Worm (Caenorhabditis elegans): ENCODE data around the gene srh-63.

srh-63 gene

ce11 chrIV:14572607-14573006, 48.9 kb downstream of the srh-63 start, which contains the start of gene glb-34:
TSS of gene glb-34 (minus strand) at chrIV:14572707.
- TF ChIP-seq zip-4 (GFP tag; optimal IDR thresholded peaks at IDR 0.05) (no peak), irx-1 (tag; optimal IDR thresholded peaks at IDR 0.05) (no peak), unc-98 (GFP tag; IDR thresholded peaks at IDR 0.05) (no peak), elt-2 (tag; optimal IDR thresholded peaks at IDR 0.05) (no peak), unc-62 (GFP tag; optimal IDR thresholded peaks at IDR 0.05) (no peak), C04F5.9 (tag; optimal IDR thresholded peaks at IDR 0.05) (no peak)

ce11 chrIV:14573068-14573467, 49.4 kb downstream of the srh-63 start:
- TF ChIP-seq mef-2 (tag; optimal IDR thresholded peaks at IDR 0.05), result no peak
- TF ChIP-seq alr-1 (tag; optimal IDR thresholded peaks at IDR 0.05; ENCODE audit: borderline replicate concordance), result no peak
- TF ChIP-seq dpl-1 (GFP tag; optimal IDR thresholded peaks at IDR 0.05), result no peak
- TF ChIP-seq blmp-1 (tag; optimal IDR thresholded peaks at IDR 0.05), result no peak
- TF ChIP-seq ceh-63 (GFP tag; optimal IDR thresholded peaks at IDR 0.05), result no peak

ce11 chrIV:14574282-14574869, 50.7 kb downstream of the srh-63 start, which contains the start of the genes Y57G11B.3 and Y57G11B.5:
TSS of gene Y57G11B.3 (minus strand) at chrIV:14574382.
TSS of gene Y57G11B.5 (plus strand) at chrIV:14574819.
- TF ChIP-seq pag-3 (tag; optimal IDR thresholded peaks at IDR 0.05; ENCODE audit: borderline replicate concordance, insufficient read depth), result no peak
- TF ChIP-seq unc-30 (tag; optimal IDR thresholded peaks at IDR 0.05), result no peak
- TF ChIP-seq hlh-4 (tag; optimal IDR thresholded peaks at IDR 0.05), result no peak
- no peak for TF ChIP-seq elt-3 (tag; optimal IDR thresholded peaks at IDR 0.05)
- no peak for TF ChIP-seq hlh-17 (GFP tag; optimal IDR thresholded peaks at IDR 0.05; ENCODE audit: borderline replicate concordance)
- TF ChIP-seq unc-98 (GFP tag; IDR thresholded peaks at IDR 0.05), result no peak
- no peak for TF ChIP-seq tlp-1 (tag; optimal IDR thresholded peaks at IDR 0.05)
- no peak for TF ChIP-seq grh-1 (GFP tag; IDR thresholded peaks at IDR 0.05)
- TF ChIP-seq nhr-76 (tag; optimal IDR thresholded peaks at IDR 0.05), result no peak
- TF ChIP-seq alr-1 (tag; optimal IDR thresholded peaks at IDR 0.05; ENCODE audit: borderline replicate concordance), result no peak
